Worm (Caenorhabditis elegans): ENCODE measurements around the gene F43C1.7.

DNA sequence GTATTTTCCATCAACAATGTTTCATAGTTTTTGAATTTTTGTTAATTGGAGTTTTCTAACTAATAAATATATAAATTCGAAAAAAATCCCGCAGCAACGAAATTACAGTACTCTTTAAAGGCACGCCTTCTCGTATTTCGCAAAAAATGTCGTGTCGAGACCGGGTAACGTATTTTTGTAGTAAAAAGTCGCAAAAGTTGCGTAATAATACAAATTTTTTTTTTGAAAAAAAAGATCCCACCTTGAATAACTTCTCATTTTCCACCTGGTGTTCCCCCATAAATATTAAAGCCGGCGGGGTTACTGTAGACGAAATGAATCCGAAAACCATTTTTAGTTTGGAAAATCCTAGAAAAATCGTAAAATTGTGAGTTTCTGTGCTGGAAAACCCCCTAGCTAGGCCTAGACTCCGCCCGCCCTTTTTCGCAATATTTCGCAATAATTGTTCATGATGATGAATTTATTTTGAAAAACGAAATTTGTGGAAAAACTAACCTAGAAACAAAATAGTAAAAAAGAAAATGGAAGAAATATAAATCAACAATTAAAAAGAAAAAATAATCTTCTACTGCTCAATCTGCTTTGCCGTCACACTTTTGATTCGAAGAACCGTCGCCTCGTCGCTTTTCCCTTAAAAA, at the start of gene F43C1.7:
- TF ChIP-seq fos-1 (tag; optimal IDR thresholded peaks at IDR 0.05): no peak
- TF ChIP-seq pqm-1 (tag; optimal IDR thresholded peaks at IDR 0.05): no peak
- TF ChIP-seq nhr-28 (tag; optimal IDR thresholded peaks at IDR 0.05): no peak
- no peak for TF ChIP-seq unc-62 (GFP tag; optimal IDR thresholded peaks at IDR 0.05)
- TF ChIP-seq nhr-85 (tag): no peak
- TF ChIP-seq snpc-4 (tag; optimal IDR thresholded peaks at IDR 0.05): no peak
